Fruit fly (Drosophila melanogaster): ENCODE results near the gene Cyp6d5.

The Cyp6d5 gene

dm6 chr3R:14050556-14051170 is 21.6 kb downstream of the Cyp6d5 start (continued):
- TF ChIP-seq knrl (GFP tag; IDR thresholded peaks at IDR 0.05; ENCODE audit: partially characterized antibody), result no peak
- TF ChIP-seq scrt (GFP tag; optimal IDR thresholded peaks at IDR 0.05), result peak; percentile 94
- TF ChIP-seq Deaf1 (tag; optimal IDR thresholded peaks at IDR 0.05), result peak; percentile 97

dm6 chr3R:14051391-14051852 is 22.4 kb downstream of the Cyp6d5 start:
- TF ChIP-seq CG1024 (GFP tag; IDR thresholded peaks at IDR 0.05), result no peak
- peak; percentile 75 for TF ChIP-seq CG13894 (tag; optimal IDR thresholded peaks at IDR 0.05)
- no peak for TF ChIP-seq NC2β (GFP tag; optimal IDR thresholded peaks at IDR 0.05)
- no peak for TF ChIP-seq CG33213 (GFP tag; optimal IDR thresholded peaks at IDR 0.05)
- no peak for TF ChIP-seq CG9727 (GFP tag; optimal IDR thresholded peaks at IDR 0.05)
- no peak for TF ChIP-seq ssp (GFP tag; IDR thresholded peaks at IDR 0.05)
- no peak for TF ChIP-seq Nf-YA (GFP tag; IDR thresholded peaks at IDR 0.05)
- no peak for TF ChIP-seq Lhr (GFP tag; optimal IDR thresholded peaks at IDR 0.05)
- TF ChIP-seq Opbp (GFP tag; IDR thresholded peaks at IDR 0.05; ENCODE audit: partially characterized antibody), result no peak
- TF ChIP-seq CG17361 (GFP tag; IDR thresholded peaks at IDR 0.05), result no peak
- no peak for TF ChIP-seq ap (GFP tag; IDR thresholded peaks at IDR 0.05)
- no peak for TF ChIP-seq crc (GFP tag; optimal IDR thresholded peaks at IDR 0.05)
- no peak for TF ChIP-seq shn (GFP tag; optimal IDR thresholded peaks at IDR 0.05)
- no peak for TF ChIP-seq ac (GFP tag; optimal IDR thresholded peaks at IDR 0.05)
- TF ChIP-seq her (GFP tag; optimal IDR thresholded peaks at IDR 0.05), result no peak
- TF ChIP-seq HLH4C (GFP tag; IDR thresholded peaks at IDR 0.05; ENCODE audit: partially characterized antibody), result no peak
- no peak for TF ChIP-seq CG17385 (GFP tag; optimal IDR thresholded peaks at IDR 0.05)
- peak; percentile 39 for TF ChIP-seq CG12769 (tag; optimal IDR thresholded peaks at IDR 0.05)
- no peak for TF ChIP-seq sens-2 (GFP tag; IDR thresholded peaks at IDR 0.05)
- no peak for TF ChIP-seq Med (GFP tag)
- no peak for TF ChIP-seq tup (GFP tag; optimal IDR thresholded peaks at IDR 0.05)
- no peak for TF ChIP-seq ems (GFP tag; optimal IDR thresholded peaks at IDR 0.05)
- no peak for TF ChIP-seq ranshi (GFP tag; IDR thresholded peaks at IDR 0.05)
- TF ChIP-seq CG3065 (GFP tag; optimal IDR thresholded peaks at IDR 0.05), result no peak
- TF ChIP-seq HLH3B (GFP tag; IDR thresholded peaks at IDR 0.05), result no peak
- no peak for TF ChIP-seq psq (GFP tag; optimal IDR thresholded peaks at IDR 0.05)
- peak; percentile 99 for TF ChIP-seq sd (tag; optimal IDR thresholded peaks at IDR 0.05)
- TF ChIP-seq NfI (GFP tag; optimal IDR thresholded peaks at IDR 0.05), result no peak
- no peak for TF ChIP-seq CG33557 (GFP tag; optimal IDR thresholded peaks at IDR 0.05)
- peak; percentile 89 for TF ChIP-seq abd-A (tag; optimal IDR thresholded peaks at IDR 0.05)
- no peak for TF ChIP-seq CG18764 (GFP tag; optimal IDR thresholded peaks at IDR 0.05)
- no peak for TF ChIP-seq CG16863 (GFP tag; optimal IDR thresholded peaks at IDR 0.05)
- no peak for TF ChIP-seq GATAe (GFP tag; conservative IDR thresholded peaks at IDR 0.05)
- TF ChIP-seq CG2202 (tag; optimal IDR thresholded peaks at IDR 0.05), result no peak
- TF ChIP-seq CG13287 (GFP tag; IDR thresholded peaks at IDR 0.05; ENCODE audit: partially characterized antibody), result peak; percentile 19; the same call in 1 of the 2 replicates
- no peak for TF ChIP-seq CG15514 (GFP tag; optimal IDR thresholded peaks at IDR 0.05)
- no peak for TF ChIP-seq BtbVII (GFP tag; optimal IDR thresholded peaks at IDR 0.05)
- TF ChIP-seq CG18476 (GFP tag; optimal IDR thresholded peaks at IDR 0.05), result no peak
- TF ChIP-seq hbn (GFP tag; IDR thresholded peaks at IDR 0.05; ENCODE audit: partially characterized antibody), result no peak
- TF ChIP-seq CG6791 (GFP tag; IDR thresholded peaks at IDR 0.05; ENCODE audit: partially characterized antibody), result no peak
- no peak for TF ChIP-seq Blimp-1 (GFP tag; optimal IDR thresholded peaks at IDR 0.05)
- TF ChIP-seq CG3995 (GFP tag; optimal IDR thresholded peaks at IDR 0.05), result no peak
- no peak for TF ChIP-seq sisA (GFP tag; IDR thresholded peaks at IDR 0.05)
- no peak for TF ChIP-seq Hey (tag; optimal IDR thresholded peaks at IDR 0.05)
- no peak for TF ChIP-seq repo (GFP tag; optimal IDR thresholded peaks at IDR 0.05)

Data from whole organism, embryonic.